Fruit fly (Drosophila melanogaster): Measurements from ENCODE around the gene CG10660.
A peak's percentile ranks its signal among the peaks of the same experiment; 100 is the strongest.

dm6 chr3L:12482246-12482645, 8.2 kb downstream of the CG10660 start, which contains the start of gene CG33725:
- TF ChIP-seq Snoo (tag; optimal IDR thresholded peaks at IDR 0.05) (no peak), Pif1A (GFP tag; optimal IDR thresholded peaks at IDR 0.05) (no peak), fd96Ca (GFP tag; IDR thresholded peaks at IDR 0.05) (no peak), CG17806 (tag; optimal IDR thresholded peaks at IDR 0.05) (no peak), Pif1B (GFP tag; optimal IDR thresholded peaks at IDR 0.05) (no peak), rn (GFP tag; IDR thresholded peaks at IDR 0.05) (0 out of 2 replicates have a peak, but pooled peaks have one; percentile 19), CG13204 (GFP tag; optimal IDR thresholded peaks at IDR 0.05) (peak; percentile 57), CG12605 (GFP tag; IDR thresholded peaks at IDR 0.05) (no peak), CG15710 (tag; optimal IDR thresholded peaks at IDR 0.05) (no peak), CG8159 (tag; optimal IDR thresholded peaks at IDR 0.05) (no peak), EcR (GFP tag; optimal IDR thresholded peaks at IDR 0.05) (no peak), CG8301 (tag; optimal IDR thresholded peaks at IDR 0.05) (no peak)
